Fruit fly (Drosophila melanogaster) whole organism, embryonic: ENCODE data around the gene CstF50.
A peak's percentile ranks its signal among the peaks of the same experiment; 100 is the strongest.

Source experiments
- Atf6 ChIP-seq: fragments of 200-800 bp; sonication (Bioruptor generic); IDR thresholded peaks from 2 replicates; pipeline ENCODE4 v1.3.6; 2022; ENCODE audit warnings: missing biosample characterization, missing genetic modification characterization
- Bdp1 ChIP-seq: fragments of 200-800 bp; sonication (Bioruptor generic); optimal IDR thresholded peaks from 3 replicates; lab custom pipeline; 2016; ENCODE audit warnings: missing biosample characterization, missing genetic modification characterization
- CG10209 ChIP-seq: fragments of 200-800 bp; sonication (Bioruptor generic); optimal IDR thresholded peaks from 3 replicates; lab custom pipeline; 2017; ENCODE audit warnings: missing biosample characterization, mild to moderate bottlenecking, missing genetic modification characterization, missing genetic modification reagents
- CG1024 ChIP-seq: fragments of 200-800 bp; sonication (Bioruptor generic); IDR thresholded peaks from 2 replicates; pipeline ENCODE4 v1.3.6; 2022; ENCODE audit warnings: missing biosample characterization, missing genetic modification characterization
- CG10366 ChIP-seq: fragments of 200-800 bp; sonication (Bioruptor generic); IDR thresholded peaks from 2 replicates; pipeline ENCODE4 v1.3.6; 2022; ENCODE audit warnings: missing biosample characterization, missing genetic modification characterization
- CG10565 ChIP-seq: fragments of 200-800 bp; sonication (Bioruptor generic); optimal IDR thresholded peaks from 3 replicates; lab custom pipeline; 2016; ENCODE audit warnings: missing biosample characterization, mild to moderate bottlenecking, missing genetic modification characterization
- CG10979 ChIP-seq: fragments of 200-800 bp; sonication (Bioruptor generic); optimal IDR thresholded peaks from 2 replicates; lab custom pipeline; 2018; ENCODE audit warnings: missing biosample characterization, mild to moderate bottlenecking, missing genetic modification characterization, moderate library complexity
- CG11560 ChIP-seq: fragments of 200-800 bp; sonication (Bioruptor generic); IDR thresholded peaks from 3 replicates; pipeline ENCODE4 v1.3.6; 2022; ENCODE audit warnings: missing biosample characterization, missing genetic modification characterization
- CG12219 ChIP-seq: fragments of 200-800 bp; sonication (Bioruptor generic); optimal IDR thresholded peaks from 3 replicates; lab custom pipeline; 2018; ENCODE audit warnings: missing biosample characterization, mild to moderate bottlenecking, missing genetic modification characterization
- CG15073 ChIP-seq: fragments of 200-800 bp; sonication (Bioruptor generic); optimal IDR thresholded peaks from 2 replicates; lab custom pipeline; 2016; ENCODE audit warnings: missing biosample characterization, missing genetic modification characterization
- CG15601 ChIP-seq: fragments of 200-800 bp; sonication (Bioruptor generic); optimal IDR thresholded peaks from 3 replicates; lab custom pipeline; 2019; ENCODE audit warnings: missing biosample characterization, mild to moderate bottlenecking, missing genetic modification characterization, moderate library complexity
- CG1602 ChIP-seq: fragments of 200-800 bp; sonication (Bioruptor generic); optimal IDR thresholded peaks from 3 replicates; lab custom pipeline; 2016; ENCODE audit warnings: missing biosample characterization, missing genetic modification characterization
- CG18262 ChIP-seq: fragments of 200-800 bp; optimal IDR thresholded peaks from 3 replicates; lab custom pipeline; 2019; ENCODE audit warnings: missing biosample characterization, mild to moderate bottlenecking, missing genetic modification characterization, moderate library complexity
- CG1832 ChIP-seq: fragments of 200-800 bp; sonication (Bioruptor generic); optimal IDR thresholded peaks from 2 replicates; lab custom pipeline; 2017; ENCODE audit warnings: missing biosample characterization, mild to moderate bottlenecking, missing genetic modification characterization, inconsistent platforms
- CG31441 ChIP-seq: fragments of 200-800 bp; sonication (Bioruptor generic); IDR thresholded peaks from 2 replicates; pipeline ENCODE4 v1.3.6; 2022; ENCODE audit warnings: missing biosample characterization, missing genetic modification characterization
- CG32772 ChIP-seq: fragments of 200-800 bp; sonication (Bioruptor generic); IDR thresholded peaks from 2 replicates; pipeline ENCODE4 v1.3.6; 2022; ENCODE audit warnings: missing biosample characterization, missing genetic modification characterization
- CG3281 ChIP-seq: fragments of 200-800 bp; sonication (Bioruptor generic); optimal IDR thresholded peaks from 3 replicates; lab custom pipeline; 2017; ENCODE audit warnings: missing biosample characterization, mild to moderate bottlenecking, missing genetic modification characterization
- CG34422 ChIP-seq: fragments of 200-800 bp; sonication (Bioruptor generic); IDR thresholded peaks from 3 replicates; pipeline ENCODE4 v1.3.6; 2022; ENCODE audit warnings: missing biosample characterization, missing genetic modification characterization
- CG4820 ChIP-seq: fragments of 200-800 bp; sonication (Bioruptor generic); optimal IDR thresholded peaks from 3 replicates; lab custom pipeline; 2016; ENCODE audit warnings: missing biosample characterization, missing genetic modification characterization
- CG7271 ChIP-seq: fragments of 200-800 bp; sonication (Bioruptor generic); optimal IDR thresholded peaks from 2 replicates; lab custom pipeline; 2018; ENCODE audit warnings: missing biosample characterization, mild to moderate bottlenecking, missing genetic modification characterization, moderate library complexity
- CG7839 ChIP-seq: fragments of 200-800 bp; sonication (Bioruptor generic); optimal IDR thresholded peaks from 3 replicates; lab custom pipeline; 2018; ENCODE audit warnings: missing biosample characterization, mild to moderate bottlenecking, missing genetic modification characterization, moderate library complexity
- CG8924 ChIP-seq: fragments of 200-800 bp; optimal IDR thresholded peaks from 3 replicates; lab custom pipeline; 2019; ENCODE audit warnings: missing biosample characterization, mild to moderate bottlenecking, missing genetic modification characterization, moderate library complexity
- Chrac-16 ChIP-seq: fragments of 200-800 bp; sonication (Bioruptor generic); optimal IDR thresholded peaks from 3 replicates; lab custom pipeline; 2016; ENCODE audit warnings: missing biosample characterization, missing genetic modification characterization
- CkIIα-i1 ChIP-seq: fragments of 200-800 bp; sonication (Bioruptor generic); IDR thresholded peaks from 2 replicates; pipeline ENCODE4 v1.3.6; 2022; ENCODE audit warnings: missing biosample characterization, missing genetic modification characterization
- Deaf1 ChIP-seq: fragments of 200-800 bp; optimal IDR thresholded peaks from 3 replicates; lab custom pipeline; 2019; ENCODE audit warnings: missing biosample characterization, mild to moderate bottlenecking, missing genetic modification characterization, moderate library complexity
- Dek ChIP-seq: fragments of 200-800 bp; sonication (Bioruptor generic); optimal IDR thresholded peaks from 3 replicates; lab custom pipeline; 2019; ENCODE audit warnings: missing biosample characterization, mild to moderate bottlenecking, missing genetic modification characterization, moderate library complexity
- Gug ChIP-seq: fragments of 200-800 bp; sonication (Bioruptor generic); IDR thresholded peaks from 4 replicates; pipeline ENCODE4 v1.3.6; 2022; ENCODE audit warnings: missing biosample characterization, missing genetic modification characterization
- Lhr ChIP-seq: fragments of 200-800 bp; sonication (Bioruptor generic); optimal IDR thresholded peaks from 3 replicates; lab custom pipeline; 2017; ENCODE audit warnings: mild to moderate bottlenecking, missing biosample characterization, missing genetic modification reagents, missing genetic modification characterization
- Med ChIP-seq: fragments of 200-800 bp; sonication (Bioruptor generic); peaks from one replicate; lab custom pipeline; 2016; ENCODE audit warnings: missing biosample characterization, missing genetic modification characterization, mild to moderate bottlenecking, inconsistent platforms, moderate library complexity
- Neu2 ChIP-seq: fragments of 200-800 bp; sonication (Bioruptor generic); optimal IDR thresholded peaks from 3 replicates; lab custom pipeline; 2016; ENCODE audit warnings: missing biosample characterization, missing genetic modification characterization, borderline replicate concordance
- NfI ChIP-seq: fragments of 200-800 bp; sonication (Bioruptor generic); optimal IDR thresholded peaks from 3 replicates; lab custom pipeline; 2018; ENCODE audit warnings: missing biosample characterization, mild to moderate bottlenecking, missing genetic modification characterization, moderate library complexity
- Oli ChIP-seq: fragments of 200-800 bp; sonication (Bioruptor generic); optimal IDR thresholded peaks from 2 replicates; lab custom pipeline; 2018; ENCODE audit warnings: missing biosample characterization, mild to moderate bottlenecking, missing genetic modification characterization, moderate library complexity
- Ptx1 ChIP-seq: fragments of 200-800 bp; sonication (Bioruptor generic); IDR thresholded peaks from 2 replicates; pipeline ENCODE4 v1.3.6; 2022; ENCODE audit warnings: missing biosample characterization, missing genetic modification characterization
- Sox102F ChIP-seq: fragments of 200-800 bp; sonication (Bioruptor generic); optimal IDR thresholded peaks from 2 replicates; lab custom pipeline; 2018; ENCODE audit warnings: missing biosample characterization, mild to moderate bottlenecking, missing genetic modification characterization, moderate library complexity
- Ssrp ChIP-seq: fragments of 200-800 bp; sonication (Bioruptor generic); optimal IDR thresholded peaks from 2 replicates; lab custom pipeline; 2018; ENCODE audit warnings: missing biosample characterization, mild to moderate bottlenecking, missing genetic modification characterization, moderate library complexity
- Xrp1 ChIP-seq: fragments of 200-800 bp; sonication (Bioruptor generic); IDR thresholded peaks from 2 replicates; pipeline ENCODE4 v1.3.6; 2022; ENCODE audit warnings: missing biosample characterization, missing genetic modification characterization
- ac ChIP-seq: fragments of 200-800 bp; sonication (Bioruptor generic); optimal IDR thresholded peaks from 3 replicates; lab custom pipeline; 2017; ENCODE audit warnings: missing biosample characterization, mild to moderate bottlenecking, missing genetic modification characterization
- bbx ChIP-seq: fragments of 200-800 bp; sonication (Bioruptor generic); IDR thresholded peaks from 2 replicates; pipeline ENCODE4 v1.3.6; 2022; ENCODE audit warnings: missing biosample characterization, missing genetic modification characterization; ENCODE audit not compliant: partially characterized antibody
- chm ChIP-seq: fragments of 200-800 bp; sonication (Bioruptor generic); IDR thresholded peaks from 2 replicates; pipeline ENCODE4 v1.3.6; 2022; ENCODE audit warnings: missing biosample characterization, missing genetic modification characterization
- ci ChIP-seq: fragments of 200-800 bp; sonication (Bioruptor generic); IDR thresholded peaks from 3 replicates; pipeline ENCODE4 v1.3.6; 2022; ENCODE audit warnings: missing biosample characterization, missing genetic modification characterization
- dysf ChIP-seq: fragments of 200-800 bp; sonication (Bioruptor generic); IDR thresholded peaks from 3 replicates; pipeline ENCODE4 v1.3.6; 2022; ENCODE audit warnings: missing biosample characterization, missing genetic modification characterization
- gem ChIP-seq: fragments of 200-800 bp; sonication (Bioruptor generic); optimal IDR thresholded peaks from 2 replicates; lab custom pipeline; 2019; ENCODE audit warnings: missing biosample characterization, mild to moderate bottlenecking, missing genetic modification characterization, moderate library complexity
- lola ChIP-seq, 3 experiments: fragments of >200 bp in 2 of 3; fragments of 200-800 bp in 1 of 3; sonication (Bioruptor generic) in 1 of 3; optimal IDR thresholded peaks; 2 replicates each; lab custom pipeline; 2017 to 2019; ENCODE audit warnings: missing biosample characterization in 3 of 3, missing genetic modification characterization in 3 of 3, mild to moderate bottlenecking in 1 of 3, moderate library complexity in 1 of 3
- mld ChIP-seq: fragments of 200-800 bp; sonication (Bioruptor generic); IDR thresholded peaks from 3 replicates; pipeline ENCODE4 v1.3.6; 2022; ENCODE audit warnings: missing biosample characterization, missing genetic modification characterization; ENCODE audit not compliant: partially characterized antibody
- slp2 ChIP-seq: fragments of 200-800 bp; sonication (Bioruptor generic); optimal IDR thresholded peaks from 2 replicates; lab custom pipeline; 2016; ENCODE audit warnings: missing biosample characterization, missing genetic modification characterization
- sqz ChIP-seq: fragments of 200-800 bp; sonication (Bioruptor generic); optimal IDR thresholded peaks from 3 replicates; lab custom pipeline; 2018; ENCODE audit warnings: missing biosample characterization, mild to moderate bottlenecking, missing genetic modification characterization
- sug ChIP-seq: fragments of 200-800 bp; optimal IDR thresholded peaks from 2 replicates; lab custom pipeline; 2019; ENCODE audit warnings: missing biosample characterization, mild to moderate bottlenecking, missing genetic modification characterization, moderate library complexity
- tio ChIP-seq: fragments of 200-800 bp; sonication (Bioruptor generic); optimal IDR thresholded peaks from 2 replicates; lab custom pipeline; 2017; ENCODE audit warnings: missing biosample characterization, missing genetic modification characterization, inconsistent platforms
- wor ChIP-seq: fragments of 200-800 bp; sonication (Bioruptor generic); IDR thresholded peaks from 2 replicates; pipeline ENCODE4 v1.3.6; 2022; ENCODE audit warnings: missing biosample characterization, missing genetic modification characterization
- zfh1 ChIP-seq: fragments of 200-800 bp; sonication (Bioruptor generic); IDR thresholded peaks from 3 replicates; pipeline ENCODE4 v1.3.6; 2022; ENCODE audit warnings: missing biosample characterization, missing genetic modification characterization

Gene CstF50

DNA sequence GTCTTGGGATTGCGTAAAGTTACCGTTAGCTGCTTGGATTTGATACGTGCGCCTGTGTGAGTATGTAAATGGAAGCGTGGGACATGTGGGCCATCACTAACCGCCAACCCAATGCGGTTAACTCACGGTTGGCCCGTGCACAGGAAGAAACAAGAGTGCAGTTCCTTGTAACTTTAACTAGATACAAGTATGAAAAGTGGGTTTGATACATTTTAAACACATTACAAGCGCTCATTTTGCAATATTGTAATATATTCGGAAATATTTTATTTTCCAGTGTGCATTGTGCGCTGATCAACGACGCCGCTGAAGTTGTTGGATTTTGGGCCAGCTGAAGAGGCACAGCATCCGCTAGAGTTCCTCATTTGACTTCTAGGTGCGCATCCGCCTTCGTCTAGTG is 49.0 kb downstream of the CstF50 start (continued):
- TF ChIP-seq Neu2 (GFP tag; lab: Kevin White, UChicago) (no peak), mld (no peak), Lhr (peak; percentile 16), bbx (GFP tag; lab: Robert Waterston, UW) (0 out of 2 replicates have a peak, but pooled peaks have one; percentile 21), ac (GFP tag; lab: Kevin White, UChicago) (no peak), wor (GFP tag; lab: Robert Waterston, UW) (peak; percentile 56; the same call in 1 of the 2 replicates), CG10366 (GFP tag; lab: Robert Waterston, UW) (peak; percentile 15; the same call in 1 of the 2 replicates), chm (GFP tag; lab: Robert Waterston, UW) (peak; percentile 69; the same call in 1 of the 2 replicates), Sox102F (peak; percentile 64), CG1602 (no peak), Oli (peak; percentile 53), Atf6 (GFP tag; lab: Robert Waterston, UW) (no peak), CG34422 (0 out of 3 replicates have a peak, but pooled peaks have one; percentile 31), ci (peak; percentile 79; the same call in 2 of the 3 replicates), Bdp1 (GFP tag; lab: Kevin White, UChicago) (peak; percentile 5), CG10979 (tag; lab: Kevin White, UChicago) (peak; percentile 52), CG7839 (tag; lab: Kevin White, UChicago) (peak; percentile 47), gem (peak; percentile 70), CG7271 (tag; lab: Kevin White, UChicago) (no peak), CG8924 (tag; lab: Kevin White, UChicago) (peak; percentile 4), CG10565 (GFP tag; lab: Kevin White, UChicago) (no peak), NfI (GFP tag; lab: Kevin White, UChicago) (peak; percentile 16), sqz (GFP tag; lab: Kevin White, UChicago) (no peak), CG32772 (peak; percentile 62; the same call in 1 of the 2 replicates), Med (GFP tag; lab: Kevin White, UChicago) (peak; percentile 90), CG3281 (GFP tag; lab: Kevin White, UChicago) (no peak), Chrac-16 (GFP tag; lab: Kevin White, UChicago) (peak; percentile 13), CG1832 (GFP tag; lab: Kevin White, UChicago) (no peak), Gug (GFP tag; lab: Robert Waterston, UW) (0 out of 4 replicates have a peak, but pooled peaks have one; percentile 18), CkIIα-i1 (GFP tag; lab: Robert Waterston, UW) (no peak), sug (tag; lab: Kevin White, UChicago) (no peak), lola (GFP tag; optimal IDR thresholded peaks at IDR 0.05; lab: Kevin White, UChicago) (peak in 1 of 3 experiments; percentile 66), CG4820 (peak; percentile 28), Dek (no peak), CG12219 (peak; percentile 48), Deaf1 (tag; lab: Kevin White, UChicago) (peak; percentile 7), CG10209 (GFP tag; lab: Kevin White, UChicago) (peak; percentile 33), zfh1 (GFP tag; lab: Robert Waterston, UW) (0 out of 3 replicates have a peak, but pooled peaks have one; percentile 24), slp2 (GFP tag; lab: Kevin White, UChicago) (peak; percentile 23), CG11560 (tag; lab: Robert Waterston, UW) (no peak), CG1024 (peak; percentile 25; the same call in 1 of the 2 replicates), Ssrp (tag; lab: Kevin White, UChicago) (peak; percentile 57), Ptx1 (GFP tag; lab: Robert Waterston, UW) (no peak; the same call in 1 of the 2 replicates), Xrp1 (GFP tag; lab: Robert Waterston, UW) (peak; percentile 72), CG31441 (GFP tag; lab: Robert Waterston, UW) (peak; percentile 40; the same call in 1 of the 2 replicates), tio (GFP tag; lab: Kevin White, UChicago) (peak; percentile 0), CG15073 (GFP tag; lab: Kevin White, UChicago) (no peak), dysf (peak; percentile 32; the same call in 1 of the 3 replicates), CG18262 (tag; lab: Kevin White, UChicago) (peak; percentile 48), CG15601 (tag; lab: Kevin White, UChicago) (peak; percentile 50)
